Worm (Caenorhabditis elegans): ENCODE results near the gene Y46G5A.29.

Y46G5A.29 gene

ce11 chrII:12855900-12856299 is at the start of gene Y46G5A.29:
Gene Y46G5A.29 (plus strand): TSS chrII:12856200.
- TF ChIP-seq nhr-23 (tag; optimal IDR thresholded peaks at IDR 0.05) (no peak), ZK546.5 (tag; optimal IDR thresholded peaks at IDR 0.05) (no peak)

ce11 chrII:12806602-12807182 is 49.3 kb upstream of the Y46G5A.29 start, which contains the start of gene spds-1:
Gene spds-1 (plus strand): TSS chrII:12806899.
- TF ChIP-seq ama-1 (optimal IDR thresholded peaks at IDR 0.05) (no peak), fos-1 (tag; optimal IDR thresholded peaks at IDR 0.05) (peak; percentile 36), peb-1 (tag; optimal IDR thresholded peaks at IDR 0.05) (no peak)

ce11 chrII:12808746-12809145 is 47.3 kb upstream of the Y46G5A.29 start:
- no peak for TF ChIP-seq nhr-77 (tag; optimal IDR thresholded peaks at IDR 0.05)

- TF ChIP-seq mab-5 (tag; optimal IDR thresholded peaks at IDR 0.05) (no peak), nhr-129 (tag; optimal IDR thresholded peaks at IDR 0.05) (peak; percentile 72), lsy-2 (tag; optimal IDR thresholded peaks at IDR 0.05) (no peak), nhr-11 (tag; optimal IDR thresholded peaks at IDR 0.05) (no peak)
Measured at ce11 chrII:12809725-12810124, 46.3 kb upstream of the Y46G5A.29 start.

- TF ChIP-seq fos-1 (tag; optimal IDR thresholded peaks at IDR 0.05) = peak; percentile 5
- no peak for TF ChIP-seq egl-27 (tag; optimal IDR thresholded peaks at IDR 0.05)
- no peak for TF ChIP-seq lin-11 (tag; optimal IDR thresholded peaks at IDR 0.05)
Measured at ce11 chrII:12810709-12811108, 45.3 kb upstream of the Y46G5A.29 start, which contains the start of gene Y46G5A.20. Gene Y46G5A.20 (plus strand): TSS chrII:12811009.

- no peak for TF ChIP-seq ama-1 (optimal IDR thresholded peaks at IDR 0.05)
- no peak for TF ChIP-seq nhr-25 (tag; optimal IDR thresholded peaks at IDR 0.05)
- TF ChIP-seq ZK546.5 (tag; optimal IDR thresholded peaks at IDR 0.05) = no peak
- no peak for TF ChIP-seq nhr-21 (tag; optimal IDR thresholded peaks at IDR 0.05)
- no peak for TF ChIP-seq lin-13 (GFP tag; optimal IDR thresholded peaks at IDR 0.05)
- no peak for TF ChIP-seq ztf-11 (tag; optimal IDR thresholded peaks at IDR 0.05)
- TF ChIP-seq nhr-23 (tag; optimal IDR thresholded peaks at IDR 0.05) = no peak
- TF ChIP-seq ceh-82 (tag; optimal IDR thresholded peaks at IDR 0.05) = no peak
- no peak for TF ChIP-seq C34F6.9 (tag; optimal IDR thresholded peaks at IDR 0.05)
- no peak for TF ChIP-seq nhr-10 (tag; optimal IDR thresholded peaks at IDR 0.05)
- no peak for TF ChIP-seq egl-27 (tag; optimal IDR thresholded peaks at IDR 0.05)
- TF ChIP-seq F13H6.1 (tag; optimal IDR thresholded peaks at IDR 0.05) = no peak
- no peak for TF ChIP-seq elt-3 (tag; optimal IDR thresholded peaks at IDR 0.05)
- no peak for TF ChIP-seq sma-3 (GFP tag; optimal IDR thresholded peaks at IDR 0.05)
Measured at ce11 chrII:12813253-12813652, 42.7 kb upstream of the Y46G5A.29 start.

- no peak for TF ChIP-seq egl-27 (tag; optimal IDR thresholded peaks at IDR 0.05)
- TF ChIP-seq fos-1 (tag; optimal IDR thresholded peaks at IDR 0.05) = peak; percentile 54
- TF ChIP-seq elt-1 (tag; optimal IDR thresholded peaks at IDR 0.05) = no peak
Measured at ce11 chrII:12816412-12817146, 39.4 kb upstream of the Y46G5A.29 start, which contains the start of gene acl-7. Gene acl-7 (minus strand): TSS chrII:12816462.

DNA sequence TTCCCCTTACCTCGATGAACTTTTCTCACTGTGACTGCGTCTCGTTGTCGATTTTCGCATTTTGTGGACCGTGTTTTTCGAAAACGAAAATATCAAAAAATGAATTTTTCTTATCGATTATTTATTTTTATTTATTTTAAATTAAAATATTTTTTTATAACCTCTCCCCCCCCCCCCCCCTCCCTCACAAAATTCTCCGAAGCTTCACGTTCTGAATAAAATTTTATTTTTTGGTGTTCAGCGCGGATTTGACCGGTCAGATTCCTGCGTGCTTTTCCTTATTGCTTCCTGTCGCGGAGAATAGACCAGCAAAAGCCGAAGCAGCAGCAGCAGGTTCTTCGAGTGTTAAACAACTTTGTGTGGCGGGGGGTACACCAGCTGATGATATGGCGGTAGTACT is 37.5 kb upstream of the Y46G5A.29 start, which contains the start of gene Y46G5A.22:
TSS of gene Y46G5A.22 (minus strand) at position 101 of the 400 bp plus-strand sequence.
- TF ChIP-seq lin-39 (tag; optimal IDR thresholded peaks at IDR 0.05) = no peak
- TF ChIP-seq ztf-1 (GFP tag; conservative IDR thresholded peaks at IDR 0.05) = no peak
- no peak for TF ChIP-seq crh-2 (tag; optimal IDR thresholded peaks at IDR 0.05)
- TF ChIP-seq blmp-1 (tag; optimal IDR thresholded peaks at IDR 0.05; ENCODE audit: insufficient read depth) = no peak
- TF ChIP-seq snpc-4 (tag; optimal IDR thresholded peaks at IDR 0.05) = no peak
- TF ChIP-seq lsy-2 (tag; optimal IDR thresholded peaks at IDR 0.05) = no peak

Data from whole organism, L2 larva.